Fruit fly (Drosophila melanogaster): ENCODE results near the gene CG5854.

The CG5854 gene

DNA sequence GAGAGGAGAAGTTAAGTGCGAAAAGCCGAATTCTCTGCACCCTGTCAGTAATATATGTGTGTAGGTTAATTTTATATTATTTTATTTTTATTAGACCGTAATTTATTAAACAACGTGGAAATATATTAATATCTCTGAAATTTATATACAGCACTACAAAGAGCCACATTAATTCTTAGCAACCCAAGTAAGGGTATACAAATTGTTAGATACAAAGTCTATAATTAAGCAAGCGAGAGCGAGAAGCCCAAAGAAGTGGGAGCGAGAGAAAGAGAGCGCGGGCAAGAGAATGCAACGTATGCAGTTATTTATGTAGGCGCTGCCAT lies 46.7 kb upstream of the CG5854 start (continued):
- TF ChIP-seq ss (GFP tag; optimal IDR thresholded peaks at IDR 0.05): peak; percentile 88 to 94
- TF ChIP-seq CG6792 (GFP tag; optimal IDR thresholded peaks at IDR 0.05): peak; percentile 89
- TF ChIP-seq Lpt (GFP tag; optimal IDR thresholded peaks at IDR 0.05): peak; percentile 95
- peak; percentile 75 for TF ChIP-seq CG11902 (GFP tag; optimal IDR thresholded peaks at IDR 0.05)
- peak; percentile 72 for TF ChIP-seq Sox15 (GFP tag; optimal IDR thresholded peaks at IDR 0.05)
- peak; percentile 81 for TF ChIP-seq Blimp-1 (GFP tag; optimal IDR thresholded peaks at IDR 0.05)
- peak; percentile 90 for TF ChIP-seq Hr4 (GFP tag; optimal IDR thresholded peaks at IDR 0.05)
- peak; percentile 95 for TF ChIP-seq CG3032 (tag; optimal IDR thresholded peaks at IDR 0.05)
- TF ChIP-seq CG11294 (GFP tag; IDR thresholded peaks at IDR 0.05): peak; percentile 96
- TF ChIP-seq Met (GFP tag; optimal IDR thresholded peaks at IDR 0.05): peak; percentile 89
- TF ChIP-seq dac (GFP tag; optimal IDR thresholded peaks at IDR 0.05): peak; percentile 84
- TF ChIP-seq CG16779 (tag; optimal IDR thresholded peaks at IDR 0.05): peak; percentile 90
- peak; percentile 55 for TF ChIP-seq CG6854 (GFP tag; optimal IDR thresholded peaks at IDR 0.05)
- TF ChIP-seq CG31627 (GFP tag; optimal IDR thresholded peaks at IDR 0.05): peak; percentile 81
- peak; percentile 78 for TF ChIP-seq CG8319 (GFP tag; optimal IDR thresholded peaks at IDR 0.05)

DNA sequence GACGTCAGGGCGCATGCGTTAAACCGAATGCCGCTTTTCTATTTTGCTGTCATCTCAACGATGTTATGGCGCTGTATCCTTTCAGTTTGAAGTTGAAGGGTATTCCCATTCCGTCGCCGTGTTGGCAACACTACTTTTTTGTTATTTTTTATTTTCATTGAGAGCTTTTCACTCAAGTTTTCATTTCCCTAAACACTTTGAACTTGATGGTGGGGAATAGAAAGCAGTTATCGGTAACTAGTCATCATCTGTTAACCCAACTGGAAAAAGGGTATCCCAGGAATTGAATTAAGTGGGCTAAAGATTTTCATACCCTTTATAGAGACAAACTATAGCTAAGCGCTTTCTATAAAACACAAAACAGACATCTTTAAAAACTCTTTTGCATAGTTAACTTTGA lies 46.1 kb upstream of the CG5854 start:
- TF ChIP-seq CG15336 (GFP tag; IDR thresholded peaks at IDR 0.05): no peak
- TF ChIP-seq CG34406 (GFP tag; optimal IDR thresholded peaks at IDR 0.05): no peak
- no peak for TF ChIP-seq Lpt (GFP tag; optimal IDR thresholded peaks at IDR 0.05)
- no peak for TF ChIP-seq Ets21C (GFP tag; optimal IDR thresholded peaks at IDR 0.05)
- TF ChIP-seq net (GFP tag; optimal IDR thresholded peaks at IDR 0.05): no peak
- no peak for TF ChIP-seq Hr39 (GFP tag; optimal IDR thresholded peaks at IDR 0.05)
- TF ChIP-seq CG6163 (GFP tag; IDR thresholded peaks at IDR 0.05): peak; percentile 73
- TF ChIP-seq CG6276 (GFP tag; optimal IDR thresholded peaks at IDR 0.05): no peak
- TF ChIP-seq dsx (GFP tag; optimal IDR thresholded peaks at IDR 0.05; ENCODE audit: poor library complexity, severe bottlenecking): no peak
- no peak for TF ChIP-seq lz (GFP tag; optimal IDR thresholded peaks at IDR 0.05)
- no peak for TF ChIP-seq Sox14 (GFP tag; optimal IDR thresholded peaks at IDR 0.05)
- TF ChIP-seq Blimp-1 (GFP tag; optimal IDR thresholded peaks at IDR 0.05): no peak
- TF ChIP-seq Eip78C (GFP tag): no peak
- no peak for TF ChIP-seq CG6854 (GFP tag; optimal IDR thresholded peaks at IDR 0.05)
- no peak for TF ChIP-seq Sox15 (GFP tag; optimal IDR thresholded peaks at IDR 0.05)
- TF ChIP-seq CG7368 (GFP tag; optimal IDR thresholded peaks at IDR 0.05): no peak
- peak; percentile 21 for TF ChIP-seq Hr4 (GFP tag; optimal IDR thresholded peaks at IDR 0.05)
- no peak for TF ChIP-seq fkh (GFP tag; optimal IDR thresholded peaks at IDR 0.05)
- no peak for TF ChIP-seq CG3919 (GFP tag; optimal IDR thresholded peaks at IDR 0.05)
- no peak for TF ChIP-seq Eip93F (GFP tag; optimal IDR thresholded peaks at IDR 0.05)
- peak; percentile 49 for TF ChIP-seq eg (GFP tag; IDR thresholded peaks at IDR 0.05)
- TF ChIP-seq CG31627 (GFP tag; optimal IDR thresholded peaks at IDR 0.05): no peak
- no peak for TF ChIP-seq CG4318 (GFP tag; optimal IDR thresholded peaks at IDR 0.05)
- no peak for TF ChIP-seq dac (GFP tag; optimal IDR thresholded peaks at IDR 0.05)
- no peak for TF ChIP-seq vri (GFP tag; optimal IDR thresholded peaks at IDR 0.05)
- TF ChIP-seq CG11762 (GFP tag; optimal IDR thresholded peaks at IDR 0.05; ENCODE audit: insufficient read depth): no peak
- TF ChIP-seq spab (GFP tag; optimal IDR thresholded peaks at IDR 0.05): no peak
- peak; percentile 20 for TF ChIP-seq Ets96B (tag; optimal IDR thresholded peaks at IDR 0.05)
- TF ChIP-seq Eip75B (GFP tag; optimal IDR thresholded peaks at IDR 0.05): no peak
- TF ChIP-seq Hr38 (GFP tag; optimal IDR thresholded peaks at IDR 0.05): no peak
- TF ChIP-seq CG8119 (GFP tag; IDR thresholded peaks at IDR 0.05): peak; percentile 31; the same call in 2 of the 3 replicates
- TF ChIP-seq esn (GFP tag; optimal IDR thresholded peaks at IDR 0.05): no peak
- no peak for TF ChIP-seq fd85E (GFP tag; optimal IDR thresholded peaks at IDR 0.05)
- no peak for TF ChIP-seq acj6 (GFP tag; optimal IDR thresholded peaks at IDR 0.05)
- no peak for TF ChIP-seq CG10631 (GFP tag; optimal IDR thresholded peaks at IDR 0.05)
- TF ChIP-seq CG3032 (tag; optimal IDR thresholded peaks at IDR 0.05): no peak
- TF ChIP-seq pdm3 (GFP tag; optimal IDR thresholded peaks at IDR 0.05): no peak
- TF ChIP-seq fd59A (GFP tag; optimal IDR thresholded peaks at IDR 0.05): no peak
- no peak for TF ChIP-seq Smox (GFP tag; optimal IDR thresholded peaks at IDR 0.05)
- no peak for TF ChIP-seq CG6808 (GFP tag; optimal IDR thresholded peaks at IDR 0.05)
- no peak for TF ChIP-seq topi (GFP tag; optimal IDR thresholded peaks at IDR 0.05)
- TF ChIP-seq cyc (GFP tag; optimal IDR thresholded peaks at IDR 0.05): no peak
- no peak for TF ChIP-seq achi (GFP tag; optimal IDR thresholded peaks at IDR 0.05)
- TF ChIP-seq CG16779 (tag; optimal IDR thresholded peaks at IDR 0.05): no peak
